Worm (Caenorhabditis elegans): ENCODE results near the gene rbm-7.

DNA sequence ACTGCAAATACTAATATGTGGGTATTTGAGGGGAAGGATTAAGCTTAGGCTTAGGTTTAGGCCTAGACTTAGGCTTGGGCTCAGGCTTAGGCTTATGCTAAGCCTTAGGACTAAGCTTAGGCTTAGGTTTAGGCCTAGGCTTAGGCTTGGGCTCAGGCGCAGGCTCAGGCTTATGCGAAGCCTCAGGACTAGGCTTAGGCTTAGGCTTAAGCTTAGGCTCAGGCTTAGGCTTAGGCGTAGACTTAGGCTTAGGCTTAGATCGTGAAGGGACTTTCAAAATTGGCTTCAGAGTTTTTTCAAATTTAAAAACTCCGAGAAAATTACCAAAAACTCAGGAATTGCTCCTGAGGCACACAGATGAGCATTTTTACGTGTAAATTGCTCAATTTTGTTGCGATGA lies 13.4 kb upstream of the rbm-7 start:
- TF ChIP-seq elt-2 (tag; optimal IDR thresholded peaks at IDR 0.05) (no peak), ceh-6 (GFP tag; optimal IDR thresholded peaks at IDR 0.05) (no peak), ceh-19 (GFP tag; optimal IDR thresholded peaks at IDR 0.05) (no peak), unc-86 (tag; optimal IDR thresholded peaks at IDR 0.05) (no peak), hlh-13 (GFP tag; optimal IDR thresholded peaks at IDR 0.05) (no peak)
